Fruit fly (Drosophila melanogaster) whole organism, prepupa: ENCODE data around the gene brwl.
A peak's percentile ranks its signal among the peaks of the same experiment; 100 is the strongest.

Experiments used
- Blimp-1 ChIP-seq: fragments of 200-800 bp; sonication (Bioruptor generic); optimal IDR thresholded peaks from 3 replicates; lab custom pipeline; 2017; ENCODE audit warnings: missing biosample characterization, missing genetic modification characterization, mild to moderate bottlenecking, moderate library complexity, missing genetic modification reagents
- CG10631 ChIP-seq: fragments of 200-800 bp; sonication (Bioruptor generic); optimal IDR thresholded peaks from 2 replicates; lab custom pipeline; 2016; ENCODE audit warnings: missing biosample characterization, missing genetic modification characterization
- CG10669 ChIP-seq: fragments of 200-800 bp; sonication (Bioruptor generic); optimal IDR thresholded peaks from 3 replicates; lab custom pipeline; 2018; ENCODE audit warnings: missing biosample characterization, mild to moderate bottlenecking, missing genetic modification characterization, moderate library complexity
- CG11294 ChIP-seq: fragments of 200-800 bp; sonication (Bioruptor generic); IDR thresholded peaks from 2 replicates; pipeline ENCODE4 v1.3.6; 2022; ENCODE audit warnings: missing biosample characterization, missing genetic modification characterization
- CG11762 ChIP-seq: fragments of 200-800 bp; sonication (Bioruptor generic); optimal IDR thresholded peaks from 3 replicates; lab custom pipeline; 2016; ENCODE audit warnings: missing biosample characterization, missing genetic modification characterization; ENCODE audit not compliant: insufficient read depth
- CG15336 ChIP-seq: fragments of 200-800 bp; sonication (Bioruptor generic); IDR thresholded peaks from 2 replicates; pipeline ENCODE4 v1.3.6; 2022; ENCODE audit warnings: missing biosample characterization, missing genetic modification characterization
- CG1621 ChIP-seq: fragments of 200-800 bp; sonication (Bioruptor generic); optimal IDR thresholded peaks from 3 replicates; lab custom pipeline; 2018; ENCODE audit warnings: missing biosample characterization, mild to moderate bottlenecking, missing genetic modification characterization
- CG16779 ChIP-seq: fragments of 200-800 bp; sonication (Bioruptor generic); optimal IDR thresholded peaks from 3 replicates; lab custom pipeline; 2017; ENCODE audit warnings: missing biosample characterization, mild to moderate bottlenecking, missing genetic modification characterization
- CG3032 ChIP-seq: fragments of 200-800 bp; optimal IDR thresholded peaks from 2 replicates; lab custom pipeline; 2019; ENCODE audit warnings: missing biosample characterization, mild to moderate bottlenecking, missing genetic modification characterization, moderate library complexity
- CG31627 ChIP-seq: fragments of 200-800 bp; sonication (Bioruptor generic); optimal IDR thresholded peaks from 3 replicates; lab custom pipeline; 2016; ENCODE audit warnings: missing biosample characterization, missing genetic modification characterization
- CG32006 ChIP-seq: fragments of 200-800 bp; sonication (Bioruptor generic); optimal IDR thresholded peaks from 3 replicates; lab custom pipeline; 2017; ENCODE audit warnings: missing biosample characterization, mild to moderate bottlenecking, missing genetic modification characterization
- CG34406 ChIP-seq: fragments of 200-800 bp; sonication (Bioruptor generic); optimal IDR thresholded peaks from 3 replicates; lab custom pipeline; 2016; ENCODE audit warnings: missing biosample characterization, missing genetic modification characterization
- CG3919 ChIP-seq: fragments of 200-800 bp; sonication (Bioruptor generic); optimal IDR thresholded peaks from 3 replicates; lab custom pipeline; 2016; ENCODE audit warnings: missing biosample characterization, missing genetic modification characterization
- CG4318 ChIP-seq: fragments of 200-800 bp; sonication (Bioruptor generic); optimal IDR thresholded peaks from 3 replicates; lab custom pipeline; 2017; ENCODE audit warnings: missing biosample characterization, mild to moderate bottlenecking, missing genetic modification characterization
- CG6163 ChIP-seq: fragments of 200-800 bp; sonication (Bioruptor generic); IDR thresholded peaks from 3 replicates; pipeline ENCODE4 v1.3.6; 2022; ENCODE audit warnings: missing biosample characterization, missing genetic modification characterization
- CG6276 ChIP-seq: fragments of 200-800 bp; sonication (Bioruptor generic); optimal IDR thresholded peaks from 2 replicates; lab custom pipeline; 2017; ENCODE audit warnings: missing biosample characterization, mild to moderate bottlenecking, missing genetic modification characterization
- CG6792 ChIP-seq: fragments of 200-800 bp; sonication (Bioruptor generic); optimal IDR thresholded peaks from 3 replicates; lab custom pipeline; 2016; ENCODE audit warnings: missing biosample characterization, missing genetic modification characterization
- CG6808 ChIP-seq: fragments of 200-800 bp; sonication (Bioruptor generic); optimal IDR thresholded peaks from 3 replicates; lab custom pipeline; 2017; ENCODE audit warnings: missing biosample characterization, missing genetic modification characterization, mild to moderate bottlenecking, moderate library complexity, missing genetic modification reagents
- CG6854 ChIP-seq: fragments of 200-800 bp; sonication (Bioruptor generic); optimal IDR thresholded peaks from 2 replicates; lab custom pipeline; 2017; ENCODE audit warnings: missing biosample characterization, mild to moderate bottlenecking, missing genetic modification characterization
- CG7368 ChIP-seq: fragments of 200-800 bp; sonication (Bioruptor generic); optimal IDR thresholded peaks from 3 replicates; lab custom pipeline; 2016; ENCODE audit warnings: missing biosample characterization, missing genetic modification characterization
- CG8319 ChIP-seq: fragments of 200-800 bp; sonication (Bioruptor generic); optimal IDR thresholded peaks from 3 replicates; lab custom pipeline; 2016; ENCODE audit warnings: missing biosample characterization, missing genetic modification characterization
- CG8632 ChIP-seq: fragments of 200-800 bp; sonication (Bioruptor generic); optimal IDR thresholded peaks from 3 replicates; lab custom pipeline; 2016; ENCODE audit warnings: missing biosample characterization, missing genetic modification characterization
- CG9139 ChIP-seq: fragments of 200-800 bp; sonication (Bioruptor generic); optimal IDR thresholded peaks from 3 replicates; lab custom pipeline; 2017; ENCODE audit warnings: missing biosample characterization, mild to moderate bottlenecking, missing genetic modification characterization
- Eip78C ChIP-seq: fragments of 200-800 bp; sonication (Bioruptor generic); peaks from one replicate; lab custom pipeline; 2016; ENCODE audit warnings: missing biosample characterization, missing genetic modification characterization
- Eip93F ChIP-seq: fragments of 200-800 bp; sonication (Bioruptor generic); optimal IDR thresholded peaks from 2 replicates; lab custom pipeline; 2016; ENCODE audit warnings: missing biosample characterization, mild to moderate bottlenecking, missing genetic modification characterization
- Ets21C ChIP-seq: fragments of 200-800 bp; sonication (Bioruptor generic); optimal IDR thresholded peaks from 3 replicates; lab custom pipeline; 2016; ENCODE audit warnings: missing biosample characterization, missing genetic modification characterization
- Gug ChIP-seq: fragments of 200-800 bp; sonication (Bioruptor generic); IDR thresholded peaks from 2 replicates; pipeline ENCODE4 v1.3.6; 2022; ENCODE audit warnings: missing biosample characterization, missing genetic modification characterization
- Met ChIP-seq: fragments of 200-800 bp; sonication (Bioruptor generic); optimal IDR thresholded peaks from 3 replicates; lab custom pipeline; 2016; ENCODE audit warnings: missing biosample characterization, missing genetic modification characterization
- OdsH ChIP-seq: fragments of 200-800 bp; sonication (Bioruptor generic); optimal IDR thresholded peaks from 3 replicates; lab custom pipeline; 2016; ENCODE audit warnings: missing biosample characterization, missing genetic modification characterization
- Sox102F ChIP-seq: fragments of 200-800 bp; sonication (Bioruptor generic); optimal IDR thresholded peaks from 2 replicates; lab custom pipeline; 2016; ENCODE audit warnings: missing biosample characterization, mild to moderate bottlenecking, missing genetic modification characterization
- Sox14 ChIP-seq: fragments of 200-800 bp; sonication (Bioruptor generic); optimal IDR thresholded peaks from 3 replicates; lab custom pipeline; 2016; ENCODE audit warnings: missing biosample characterization, missing genetic modification characterization
- Sox15 ChIP-seq: fragments of 200-800 bp; sonication (Bioruptor generic); optimal IDR thresholded peaks from 3 replicates; lab custom pipeline; 2016; ENCODE audit warnings: missing biosample characterization, missing genetic modification characterization
- acj6 ChIP-seq: fragments of 200-800 bp; sonication (Bioruptor generic); optimal IDR thresholded peaks from 3 replicates; lab custom pipeline; 2016; ENCODE audit warnings: missing biosample characterization, missing genetic modification characterization
- cyc ChIP-seq: fragments of 200-800 bp; sonication (Bioruptor generic); optimal IDR thresholded peaks from 3 replicates; lab custom pipeline; 2016; ENCODE audit warnings: missing biosample characterization, missing genetic modification characterization
- dac ChIP-seq: fragments of 200-800 bp; sonication (Bioruptor generic); optimal IDR thresholded peaks from 2 replicates; lab custom pipeline; 2017; ENCODE audit warnings: missing biosample characterization, mild to moderate bottlenecking, missing genetic modification characterization
- dsx ChIP-seq: fragments of 200-800 bp; optimal IDR thresholded peaks from 3 replicates; lab custom pipeline; 2019; ENCODE audit warnings: missing biosample characterization, mild to moderate bottlenecking, missing genetic modification characterization, moderate library complexity; ENCODE audit not compliant: poor library complexity, severe bottlenecking
- esn ChIP-seq: fragments of 200-800 bp; sonication (Bioruptor generic); optimal IDR thresholded peaks from 2 replicates; lab custom pipeline; 2016; ENCODE audit warnings: missing biosample characterization, mild to moderate bottlenecking, missing genetic modification characterization, moderate library complexity
- fd59A ChIP-seq: fragments of 200-800 bp; sonication (Bioruptor generic); optimal IDR thresholded peaks from 2 replicates; lab custom pipeline; 2017; ENCODE audit warnings: missing biosample characterization, mild to moderate bottlenecking, missing genetic modification characterization, missing genetic modification reagents
- fd85E ChIP-seq: fragments of 200-800 bp; sonication (Bioruptor generic); optimal IDR thresholded peaks from 3 replicates; lab custom pipeline; 2016; ENCODE audit warnings: missing biosample characterization, missing genetic modification characterization
- fkh ChIP-seq: fragments of 200-800 bp; sonication (Bioruptor generic); optimal IDR thresholded peaks from 3 replicates; lab custom pipeline; 2017; ENCODE audit warnings: missing biosample characterization, mild to moderate bottlenecking, missing genetic modification characterization, moderate library complexity
- lz ChIP-seq: fragments of 200-800 bp; sonication (Bioruptor generic); optimal IDR thresholded peaks from 3 replicates; lab custom pipeline; 2016; ENCODE audit warnings: missing biosample characterization, missing genetic modification characterization
- pdm3 ChIP-seq: fragments of 200-800 bp; sonication (Bioruptor generic); optimal IDR thresholded peaks from 3 replicates; lab custom pipeline; 2016; ENCODE audit warnings: missing biosample characterization, missing genetic modification characterization
- spab ChIP-seq: fragments of 200-800 bp; sonication (Bioruptor generic); optimal IDR thresholded peaks from 2 replicates; lab custom pipeline; 2017; ENCODE audit warnings: missing biosample characterization, mild to moderate bottlenecking, missing genetic modification characterization, missing genetic modification reagents
- svp ChIP-seq: fragments of 200-800 bp; sonication (Bioruptor generic); peaks from one replicate; lab custom pipeline; 2016; ENCODE audit warnings: missing biosample characterization, missing genetic modification characterization

The brwl gene

dm6 chr2L:9568360-9569088 lies at the start of gene brwl (continued):
- TF ChIP-seq spab (peak; percentile 99), Sox15 (GFP tag; lab: Kevin White, UChicago) (peak; percentile 97), CG1621 (tag; lab: Kevin White, UChicago) (peak; percentile 97), CG6792 (GFP tag; lab: Kevin White, UChicago) (peak; percentile 99), Gug (GFP tag; lab: Robert Waterston, UW) (peak; percentile 99), fd85E (GFP tag; lab: Kevin White, UChicago) (peak; percentile 96), CG3032 (tag; lab: Kevin White, UChicago) (peak; percentile 99), cyc (peak; percentile 98), CG8319 (GFP tag; lab: Kevin White, UChicago) (peak; percentile 96), CG6276 (GFP tag; lab: Kevin White, UChicago) (peak; percentile 98)

- TF ChIP-seq CG3032 (tag; lab: Kevin White, UChicago): peak; percentile 94
- peak; percentile 53 for TF ChIP-seq fkh (GFP tag; lab: Kevin White, UChicago)
- TF ChIP-seq dac (GFP tag; lab: Kevin White, UChicago): peak; percentile 75
- TF ChIP-seq CG11762 (GFP tag; lab: Kevin White, UChicago): peak; percentile 88
- TF ChIP-seq CG9139 (GFP tag; lab: Kevin White, UChicago): peak; percentile 66
- TF ChIP-seq CG10631 (GFP tag; lab: Kevin White, UChicago): peak; percentile 95
- TF ChIP-seq CG7368: peak; percentile 88
- TF ChIP-seq fd59A (GFP tag; lab: Kevin White, UChicago): peak; percentile 74
- TF ChIP-seq CG10669: peak; percentile 87
- TF ChIP-seq lz (GFP tag; lab: Kevin White, UChicago): peak; percentile 96
- TF ChIP-seq Blimp-1 (GFP tag; lab: Kevin White, UChicago): peak; percentile 57
- TF ChIP-seq CG11294: peak; percentile 89; the same call in 1 of the 2 replicates
- TF ChIP-seq Eip78C (GFP tag; lab: Kevin White, UChicago): peak; percentile 97
- peak; percentile 60 for TF ChIP-seq spab
- peak; percentile 95 for TF ChIP-seq pdm3 (GFP tag; lab: Kevin White, UChicago)
- TF ChIP-seq CG15336 (GFP tag; lab: Robert Waterston, UW): peak; percentile 92
- TF ChIP-seq CG8319 (GFP tag; lab: Kevin White, UChicago): peak; percentile 85
- peak; percentile 93 for TF ChIP-seq Met (GFP tag; lab: Kevin White, UChicago)
- TF ChIP-seq Sox102F (GFP tag; lab: Kevin White, UChicago): peak; percentile 94
- peak; percentile 93 for TF ChIP-seq Eip93F (GFP tag; lab: Kevin White, UChicago)
- TF ChIP-seq svp (GFP tag; lab: Kevin White, UChicago): peak; percentile 97
- peak; percentile 95 for TF ChIP-seq dsx (GFP tag; lab: Kevin White, UChicago)
- TF ChIP-seq esn (GFP tag; lab: Kevin White, UChicago): peak; percentile 96
- peak; percentile 94 for TF ChIP-seq acj6 (GFP tag; lab: Kevin White, UChicago)
- TF ChIP-seq CG31627 (GFP tag; lab: Kevin White, UChicago): peak; percentile 97
- TF ChIP-seq CG34406 (GFP tag; lab: Kevin White, UChicago): peak; percentile 93
- peak; percentile 89 for TF ChIP-seq CG32006 (GFP tag; lab: Kevin White, UChicago)
- TF ChIP-seq CG4318 (GFP tag; lab: Kevin White, UChicago): peak; percentile 80
- TF ChIP-seq CG6808 (GFP tag; lab: Kevin White, UChicago): peak; percentile 79
- peak; percentile 100 for TF ChIP-seq CG1621 (tag; lab: Kevin White, UChicago)
- TF ChIP-seq CG6854 (GFP tag; lab: Kevin White, UChicago): peak; percentile 71
- peak; percentile 79 for TF ChIP-seq CG6276 (GFP tag; lab: Kevin White, UChicago)
- TF ChIP-seq CG3919: peak; percentile 93
- TF ChIP-seq OdsH: peak; percentile 95
- peak; percentile 97 for TF ChIP-seq CG6163 (GFP tag; lab: Robert Waterston, UW)
- TF ChIP-seq CG8632 (GFP tag; lab: Kevin White, UChicago): peak; percentile 90
- TF ChIP-seq Ets21C (GFP tag; lab: Kevin White, UChicago): peak; percentile 90
- TF ChIP-seq Sox14 (GFP tag; lab: Kevin White, UChicago): peak; percentile 95
- peak; percentile 84 for TF ChIP-seq CG16779
- peak; percentile 90 for TF ChIP-seq Sox15 (GFP tag; lab: Kevin White, UChicago)
These were observed 47.5 kb upstream of the brwl start, which contains the start of gene Oatp30B for dm6 chr2L:9520886-9521868. Gene Oatp30B (plus strand): TSS chr2L:9521210.
